Fruit fly (Drosophila melanogaster) whole organism, embryonic: ENCODE results near the gene Fie.

Source experiments
- CG1024 ChIP-seq: fragments of 200-800 bp; sonication (Bioruptor generic); IDR thresholded peaks from 2 replicates; pipeline ENCODE4 v1.3.6; 2022; ENCODE audit warnings: missing biosample characterization, missing genetic modification characterization
- CG10543 ChIP-seq: fragments of 200-800 bp; sonication (Bioruptor generic); optimal IDR thresholded peaks from 3 replicates; lab custom pipeline; 2017; ENCODE audit warnings: missing biosample characterization, mild to moderate bottlenecking, missing genetic modification characterization, moderate library complexity
- CG11247 ChIP-seq: fragments of 200-800 bp; sonication (Bioruptor generic); IDR thresholded peaks from 2 replicates; pipeline ENCODE4 v1.3.6; 2022; ENCODE audit warnings: missing biosample characterization, missing genetic modification characterization
- CG13775 ChIP-seq: fragments of 200-800 bp; sonication (Bioruptor generic); optimal IDR thresholded peaks from 3 replicates; lab custom pipeline; 2017; ENCODE audit warnings: missing biosample characterization, mild to moderate bottlenecking, missing genetic modification characterization
- CG15514 ChIP-seq: fragments of 200-800 bp; sonication (Bioruptor generic); optimal IDR thresholded peaks from 3 replicates; lab custom pipeline; 2017; ENCODE audit warnings: missing biosample characterization, missing genetic modification characterization, mild to moderate bottlenecking, moderate library complexity, missing genetic modification reagents
- CG18599 ChIP-seq: fragments of 200-800 bp; sonication (Bioruptor generic); optimal IDR thresholded peaks from 3 replicates; lab custom pipeline; 2017; ENCODE audit warnings: missing biosample characterization, missing genetic modification characterization, mild to moderate bottlenecking, moderate library complexity, missing genetic modification reagents
- CG30431 ChIP-seq: fragments of 200-800 bp; sonication (Bioruptor generic); optimal IDR thresholded peaks from 2 replicates; lab custom pipeline; 2017; ENCODE audit warnings: missing biosample characterization, missing genetic modification characterization
- CG32532 ChIP-seq: fragments of 200-800 bp; sonication (Bioruptor generic); IDR thresholded peaks from 2 replicates; pipeline ENCODE4 v1.3.6; 2022; ENCODE audit warnings: missing biosample characterization, missing genetic modification characterization
- CG34376 ChIP-seq: fragments of 200-800 bp; sonication (Bioruptor generic); optimal IDR thresholded peaks from 2 replicates; lab custom pipeline; 2018; ENCODE audit warnings: missing biosample characterization, mild to moderate bottlenecking, missing genetic modification characterization
- CG7372 ChIP-seq: fragments of 200-800 bp; sonication (Bioruptor generic); IDR thresholded peaks from 2 replicates; pipeline ENCODE4 v1.3.6; 2022; ENCODE audit warnings: missing biosample characterization, missing genetic modification characterization
- CG7556 ChIP-seq: fragments of 200-800 bp; sonication (Bioruptor generic); optimal IDR thresholded peaks from 2 replicates; lab custom pipeline; 2017; ENCODE audit warnings: missing biosample characterization, mild to moderate bottlenecking, missing genetic modification characterization
- CG7987 ChIP-seq: fragments of 200-800 bp; sonication (Bioruptor generic); optimal IDR thresholded peaks from 2 replicates; lab custom pipeline; 2018; ENCODE audit warnings: missing biosample characterization, mild to moderate bottlenecking, missing genetic modification characterization, moderate library complexity
- CG9797 ChIP-seq: fragments of 200-800 bp; sonication (Bioruptor generic); optimal IDR thresholded peaks from 3 replicates; lab custom pipeline; 2018; ENCODE audit warnings: missing biosample characterization, mild to moderate bottlenecking, missing genetic modification characterization
- CG9932 ChIP-seq: fragments of 200-800 bp; sonication (Bioruptor generic); IDR thresholded peaks from 2 replicates; pipeline ENCODE4 v1.3.6; 2022; ENCODE audit warnings: missing biosample characterization, missing genetic modification characterization
- D19A ChIP-seq: fragments of 200-800 bp; optimal IDR thresholded peaks from 3 replicates; lab custom pipeline; 2019; ENCODE audit warnings: missing biosample characterization, mild to moderate bottlenecking, missing genetic modification characterization, moderate library complexity
- D19B ChIP-seq: fragments of 200-800 bp; sonication (Bioruptor generic); optimal IDR thresholded peaks from 2 replicates; lab custom pipeline; 2017; ENCODE audit warnings: missing biosample characterization, mild to moderate bottlenecking, missing genetic modification characterization
- Dad ChIP-seq: fragments of 200-800 bp; sonication (Bioruptor generic); optimal IDR thresholded peaks from 3 replicates; lab custom pipeline; 2016; ENCODE audit warnings: missing biosample characterization, missing genetic modification characterization
- Dfd ChIP-seq, 2 experiments: fragments of >200 bp; optimal IDR thresholded peaks; 2 replicates each; lab custom pipeline; 2017; ENCODE audit warnings: missing biosample characterization in 2 of 2, missing genetic modification characterization in 2 of 2
- ERR ChIP-seq: fragments of 200-800 bp; sonication (Bioruptor generic); optimal IDR thresholded peaks from 2 replicates; lab custom pipeline; 2016; ENCODE audit warnings: missing biosample characterization, missing genetic modification characterization
- Ets65A ChIP-seq: fragments of 200-800 bp; sonication (Bioruptor generic); peaks from one replicate; lab custom pipeline; 2016; ENCODE audit warnings: missing biosample characterization, missing genetic modification characterization
- Lim3 ChIP-seq: fragments of 200-800 bp; sonication (Bioruptor generic); IDR thresholded peaks from 2 replicates; pipeline ENCODE4 v1.3.6; 2022; ENCODE audit warnings: missing biosample characterization, missing genetic modification characterization
- NC2β ChIP-seq: fragments of 200-800 bp; sonication (Bioruptor generic); optimal IDR thresholded peaks from 2 replicates; lab custom pipeline; 2016; ENCODE audit warnings: missing biosample characterization, missing genetic modification characterization
- NfI ChIP-seq: fragments of 200-800 bp; sonication (Bioruptor generic); optimal IDR thresholded peaks from 3 replicates; lab custom pipeline; 2018; ENCODE audit warnings: missing biosample characterization, mild to moderate bottlenecking, missing genetic modification characterization, moderate library complexity
- Opbp ChIP-seq: fragments of 200-800 bp; sonication (Bioruptor generic); IDR thresholded peaks from 3 replicates; pipeline ENCODE4 v1.3.6; 2022; ENCODE audit warnings: missing biosample characterization, missing genetic modification characterization; ENCODE audit not compliant: partially characterized antibody
- Sox100B ChIP-seq: fragments of 200-800 bp; sonication (Bioruptor generic); optimal IDR thresholded peaks from 3 replicates; lab custom pipeline; 2018; ENCODE audit warnings: missing biosample characterization, mild to moderate bottlenecking, missing genetic modification characterization
- Vsx1 ChIP-seq: fragments of 200-800 bp; sonication (Bioruptor generic); optimal IDR thresholded peaks from 2 replicates; lab custom pipeline; 2017; ENCODE audit warnings: missing biosample characterization, mild to moderate bottlenecking, missing genetic modification characterization, missing genetic modification reagents
- abd-A ChIP-seq: fragments of 200-800 bp; sonication (Bioruptor generic); optimal IDR thresholded peaks from 3 replicates; lab custom pipeline; 2019; ENCODE audit warnings: missing biosample characterization, mild to moderate bottlenecking, missing genetic modification characterization, moderate library complexity
- chinmo ChIP-seq: fragments of 200-800 bp; sonication (Bioruptor generic); IDR thresholded peaks from 4 replicates; pipeline ENCODE4 v1.3.6; 2022; ENCODE audit warnings: missing biosample characterization, missing genetic modification characterization; ENCODE audit not compliant: partially characterized antibody
- cwo ChIP-seq: fragments of 200-800 bp; sonication (Bioruptor generic); optimal IDR thresholded peaks from 3 replicates; lab custom pipeline; 2017; ENCODE audit warnings: missing biosample characterization, missing genetic modification characterization, mild to moderate bottlenecking, moderate library complexity, missing genetic modification reagents
- dm ChIP-seq: fragments of 200-800 bp; sonication (Bioruptor generic); optimal IDR thresholded peaks from 3 replicates; lab custom pipeline; 2016; ENCODE audit warnings: missing biosample characterization, missing genetic modification characterization
- exex ChIP-seq: fragments of 200-800 bp; sonication (Bioruptor generic); optimal IDR thresholded peaks from 4 replicates; lab custom pipeline; 2018; ENCODE audit warnings: missing biosample characterization, mild to moderate bottlenecking, missing genetic modification characterization, moderate library complexity
- gcm2 ChIP-seq: fragments of 200-800 bp; sonication (Bioruptor generic); optimal IDR thresholded peaks from 2 replicates; lab custom pipeline; 2016; ENCODE audit warnings: missing biosample characterization, missing genetic modification characterization
- grn ChIP-seq: fragments of 200-800 bp; sonication (Bioruptor generic); optimal IDR thresholded peaks from 3 replicates; lab custom pipeline; 2017; ENCODE audit warnings: missing biosample characterization, missing genetic modification characterization
- gro ChIP-seq: fragments of 200-800 bp; sonication (Bioruptor generic); optimal IDR thresholded peaks from 2 replicates; lab custom pipeline; 2016; ENCODE audit warnings: missing biosample characterization, missing genetic modification characterization
- inv ChIP-seq: fragments of 200-800 bp; sonication (Bioruptor generic); IDR thresholded peaks from 2 replicates; pipeline ENCODE4 v1.3.6; 2022; ENCODE audit warnings: missing biosample characterization, missing genetic modification characterization; ENCODE audit not compliant: partially characterized antibody
- lbe ChIP-seq: fragments of 200-800 bp; sonication (Bioruptor generic); optimal IDR thresholded peaks from 2 replicates; lab custom pipeline; 2016; ENCODE audit warnings: missing biosample characterization, mild to moderate bottlenecking, missing genetic modification characterization
- mirr ChIP-seq: fragments of 200-800 bp; sonication (Bioruptor generic); optimal IDR thresholded peaks from 3 replicates; lab custom pipeline; 2018; ENCODE audit warnings: missing biosample characterization, mild to moderate bottlenecking, missing genetic modification characterization
- pros ChIP-seq: fragments of 200-800 bp; sonication (Bioruptor generic); optimal IDR thresholded peaks from 3 replicates; lab custom pipeline; 2019; ENCODE audit warnings: missing biosample characterization, mild to moderate bottlenecking, missing genetic modification characterization, moderate library complexity
- row ChIP-seq: fragments of 200-800 bp; sonication (Bioruptor generic); IDR thresholded peaks from 3 replicates; pipeline ENCODE4 v1.3.6; 2022; ENCODE audit warnings: missing biosample characterization, missing genetic modification characterization
- sd ChIP-seq: fragments of 200-800 bp; sonication (Bioruptor generic); optimal IDR thresholded peaks from 3 replicates; lab custom pipeline; 2018; ENCODE audit warnings: missing biosample characterization, mild to moderate bottlenecking, missing genetic modification characterization, moderate library complexity
- so ChIP-seq: fragments of 200-800 bp; sonication (Bioruptor generic); IDR thresholded peaks from 3 replicates; pipeline ENCODE4 v1.3.6; 2022; ENCODE audit warnings: missing biosample characterization, missing genetic modification characterization
- sug ChIP-seq: fragments of 200-800 bp; optimal IDR thresholded peaks from 2 replicates; lab custom pipeline; 2019; ENCODE audit warnings: missing biosample characterization, mild to moderate bottlenecking, missing genetic modification characterization, moderate library complexity

The Fie gene

DNA sequence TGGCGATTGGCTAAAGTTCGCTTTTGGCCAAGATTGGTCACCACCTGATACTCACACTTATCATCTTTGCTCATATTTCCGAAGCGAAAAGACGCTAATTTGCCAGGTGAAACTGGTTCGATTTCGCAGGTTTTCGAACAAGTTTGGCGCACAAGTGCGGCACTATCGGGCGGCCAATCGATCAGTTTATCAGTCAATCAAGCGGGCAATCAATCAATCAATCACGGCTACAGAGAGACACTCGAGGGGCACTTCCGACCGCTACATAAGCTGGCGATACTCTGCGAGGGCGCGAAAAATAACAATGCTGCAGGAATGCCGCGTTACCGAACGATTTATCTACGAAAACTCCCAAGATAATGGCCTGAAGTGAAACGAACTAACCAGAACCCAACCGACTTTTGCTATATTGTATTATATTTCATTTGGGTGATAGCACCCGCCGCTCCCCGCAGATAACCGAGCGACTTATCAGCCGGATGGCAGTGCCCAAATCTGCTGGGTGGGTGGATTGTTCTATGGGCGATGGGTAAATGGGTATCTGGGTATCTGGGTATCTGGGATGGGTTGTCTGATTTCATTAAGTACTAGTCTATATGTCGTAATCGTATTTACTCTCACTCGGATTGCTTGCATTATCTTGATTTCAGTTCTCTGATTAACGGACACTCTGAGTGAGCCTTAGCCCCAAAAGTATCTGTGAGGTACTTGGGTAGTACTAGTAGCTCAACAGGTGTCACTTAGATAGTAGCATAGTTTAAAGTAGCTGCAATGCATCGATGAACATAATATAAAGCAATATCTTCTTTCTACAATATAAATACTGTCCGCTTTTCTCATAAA, 36.8 kb downstream of the Fie start (continued):
- TF ChIP-seq Dad (GFP tag; lab: Kevin White, UChicago) = no peak
- no peak for TF ChIP-seq abd-A (tag; lab: Kevin White, UChicago)
- no peak for TF ChIP-seq CG1024 (GFP tag; lab: Robert Waterston, UW)
- TF ChIP-seq CG15514 (GFP tag; lab: Kevin White, UChicago) = no peak
- no peak for TF ChIP-seq ERR (GFP tag; lab: Kevin White, UChicago)
- 0 out of 3 replicates have a peak, but pooled peaks have one; percentile 7 for TF ChIP-seq so (GFP tag; lab: Robert Waterston, UW)
- peak; percentile 74 for TF ChIP-seq sug (tag; lab: Kevin White, UChicago)
- TF ChIP-seq CG11247 (GFP tag; lab: Robert Waterston, UW) = no peak
- no peak for TF ChIP-seq row (GFP tag; lab: Robert Waterston, UW)
- TF ChIP-seq gro (GFP tag; lab: Kevin White, UChicago) = peak; percentile 17
- no peak for TF ChIP-seq NC2β (GFP tag; lab: Kevin White, UChicago)
- TF ChIP-seq dm = no peak
- no peak for TF ChIP-seq Dfd (GFP tag; optimal IDR thresholded peaks at IDR 0.05; lab: Kevin White, UChicago)
- peak; percentile 89 for TF ChIP-seq sd

DNA sequence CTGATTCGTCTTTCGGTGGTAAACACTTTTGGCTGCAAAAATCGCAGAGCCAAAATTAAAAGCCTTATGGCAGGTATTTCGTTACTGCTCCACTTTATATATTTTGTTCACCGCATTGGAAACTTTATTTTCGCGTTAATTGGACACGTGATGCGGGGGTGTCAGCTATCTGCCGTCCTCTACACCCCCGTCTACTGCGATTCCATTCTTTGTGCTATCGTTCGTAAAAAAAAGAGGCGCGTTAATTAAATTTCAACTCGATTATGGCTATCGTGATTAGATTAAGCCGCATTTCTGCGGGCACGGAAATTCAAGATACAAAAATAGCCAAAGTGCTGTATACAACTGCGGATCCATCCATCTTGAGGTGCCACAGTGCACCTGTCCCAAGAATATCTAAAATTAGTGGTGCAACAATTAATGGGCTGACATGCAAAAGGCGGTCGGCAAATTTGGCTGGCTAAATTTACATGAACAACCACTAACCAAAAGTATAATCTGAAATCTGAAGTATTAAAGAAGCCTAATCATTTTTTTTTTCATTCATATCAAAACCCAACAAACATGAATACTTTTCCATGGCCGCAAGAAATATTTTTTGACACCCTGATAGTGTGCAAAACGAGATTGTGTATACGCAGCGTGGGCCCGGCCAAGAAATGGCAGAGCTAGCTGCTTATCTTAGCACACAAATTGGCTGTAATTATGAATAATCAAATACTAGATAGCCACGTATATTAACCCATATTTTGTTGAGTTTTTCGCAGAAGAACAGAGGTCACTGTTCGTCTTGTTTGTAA, 37.8 kb downstream of the Fie start:
- peak; percentile 71 for TF ChIP-seq cwo (GFP tag; lab: Kevin White, UChicago)
- peak; percentile 98 for TF ChIP-seq exex (tag; lab: Kevin White, UChicago)
- no peak for TF ChIP-seq CG9932 (GFP tag; lab: Robert Waterston, UW)
- peak; percentile 71 for TF ChIP-seq CG7987
- TF ChIP-seq pros (GFP tag; lab: Kevin White, UChicago) = no peak
- peak; percentile 80 for TF ChIP-seq sd
- TF ChIP-seq CG30431 (GFP tag; lab: Kevin White, UChicago) = no peak
- TF ChIP-seq sug (tag; lab: Kevin White, UChicago) = peak; percentile 79
- TF ChIP-seq inv = no peak
- peak; percentile 88 for TF ChIP-seq Ets65A (GFP tag; lab: Kevin White, UChicago)
- TF ChIP-seq gcm2 = no peak
- TF ChIP-seq chinmo (GFP tag; lab: Robert Waterston, UW) = 0 out of 4 replicates have a peak, but pooled peaks have one; percentile 37
- TF ChIP-seq CG7372 (GFP tag; lab: Robert Waterston, UW) = no peak
- TF ChIP-seq lbe (GFP tag; lab: Kevin White, UChicago) = no peak
- peak; percentile 10 for TF ChIP-seq Vsx1
- TF ChIP-seq Sox100B (GFP tag; lab: Kevin White, UChicago) = no peak
- peak; percentile 10 for TF ChIP-seq CG10543 (GFP tag; lab: Kevin White, UChicago)
- peak; percentile 66 for TF ChIP-seq mirr (GFP tag; lab: Kevin White, UChicago)
- peak; percentile 85 for TF ChIP-seq grn
- no peak for TF ChIP-seq NfI (GFP tag; lab: Kevin White, UChicago)
- TF ChIP-seq CG7556 (GFP tag; lab: Kevin White, UChicago) = no peak
- TF ChIP-seq D19B (GFP tag; lab: Kevin White, UChicago) = peak; percentile 19
- TF ChIP-seq Lim3 = peak; percentile 40; the same call in 1 of the 2 replicates
- no peak for TF ChIP-seq CG32532
- TF ChIP-seq CG9797 = no peak
- TF ChIP-seq Opbp (GFP tag; lab: Robert Waterston, UW) = no peak
- TF ChIP-seq CG18599 (GFP tag; lab: Kevin White, UChicago) = peak; percentile 22
- no peak for TF ChIP-seq CG13775 (GFP tag; lab: Kevin White, UChicago)
- no peak for TF ChIP-seq D19A (tag; lab: Kevin White, UChicago)
- TF ChIP-seq so (GFP tag; lab: Robert Waterston, UW) = no peak
- peak; percentile 81 for TF ChIP-seq CG34376 (GFP tag; lab: Kevin White, UChicago)
